Fruit fly (Drosophila melanogaster) whole organism, embryonic: ENCODE measurements around the gene eIF4H2.

Experiments used
- CG9215 ChIP-seq: fragments of 200-800 bp; sonication (Bioruptor generic); IDR thresholded peaks from 2 replicates; pipeline ENCODE4 v1.3.6; 2022; ENCODE audit warnings: missing biosample characterization, missing genetic modification characterization
- Gug ChIP-seq: fragments of 200-800 bp; sonication (Bioruptor generic); IDR thresholded peaks from 4 replicates; pipeline ENCODE4 v1.3.6; 2022; ENCODE audit warnings: missing biosample characterization, missing genetic modification characterization
- Xrp1 ChIP-seq: fragments of 200-800 bp; sonication (Bioruptor generic); IDR thresholded peaks from 2 replicates; pipeline ENCODE4 v1.3.6; 2022; ENCODE audit warnings: missing biosample characterization, missing genetic modification characterization
- en ChIP-seq: fragments of 200-800 bp; sonication (Bioruptor generic); optimal IDR thresholded peaks from 2 replicates; lab custom pipeline; 2016; ENCODE audit warnings: missing biosample characterization, missing genetic modification characterization
- lola ChIP-seq, 3 experiments: fragments of >200 bp in 2 of 3; fragments of 200-800 bp in 1 of 3; sonication (Bioruptor generic) in 1 of 3; optimal IDR thresholded peaks; 2 replicates each; lab custom pipeline; 2017 to 2019; ENCODE audit warnings: missing biosample characterization in 3 of 3, missing genetic modification characterization in 3 of 3, mild to moderate bottlenecking in 1 of 3, moderate library complexity in 1 of 3

- no peak for TF ChIP-seq Xrp1 (GFP tag; lab: Robert Waterston, UW)
- no peak for TF ChIP-seq CG9215
- TF ChIP-seq lola (GFP tag; optimal IDR thresholded peaks at IDR 0.05; lab: Kevin White, UChicago): no peak
- no peak for TF ChIP-seq en (GFP tag; lab: Kevin White, UChicago)
- no peak for TF ChIP-seq Gug (GFP tag; lab: Robert Waterston, UW)
Observed at dm6 chr3R:30714395-30714794, 11.5 kb upstream of the eIF4H2 start.
